Fruit fly (Drosophila melanogaster): ENCODE measurements around the gene ninaA.

ninaA gene

dm6 chr2L:889799-890198 lies 12.7 kb downstream of the ninaA start (continued):
- TF ChIP-seq CG5953 (GFP tag; IDR thresholded peaks at IDR 0.05), result peak; percentile 39; the same call in 1 of the 2 replicates
- no peak for TF ChIP-seq CG13624 (GFP tag; optimal IDR thresholded peaks at IDR 0.05)
- TF ChIP-seq CG3847 (GFP tag; IDR thresholded peaks at IDR 0.05), result peak; percentile 44
- TF ChIP-seq CG13287 (GFP tag; IDR thresholded peaks at IDR 0.05; ENCODE audit: partially characterized antibody), result no peak
- TF ChIP-seq sim (GFP tag; IDR thresholded peaks at IDR 0.05), result no peak
- peak; percentile 46; the same call in 1 of the 2 replicates for TF ChIP-seq CG14014 (GFP tag; IDR thresholded peaks at IDR 0.05)
- 0 out of 2 replicates have a peak, but pooled peaks have one; percentile 29 for TF ChIP-seq Awh (GFP tag; IDR thresholded peaks at IDR 0.05)
- peak; percentile 27; the same call in 1 of the 2 replicates for TF ChIP-seq Ptx1 (GFP tag; IDR thresholded peaks at IDR 0.05)
- TF ChIP-seq stwl (tag; optimal IDR thresholded peaks at IDR 0.05), result no peak
- TF ChIP-seq stc (GFP tag; IDR thresholded peaks at IDR 0.05), result 0 out of 2 replicates have a peak, but pooled peaks have one; percentile 21
- no peak for TF ChIP-seq gce (GFP tag; IDR thresholded peaks at IDR 0.05)
- TF ChIP-seq CG9797 (GFP tag; optimal IDR thresholded peaks at IDR 0.05), result no peak
- TF ChIP-seq Xbp1 (GFP tag; optimal IDR thresholded peaks at IDR 0.05), result peak; percentile 39
- 0 out of 2 replicates have a peak, but pooled peaks have one; percentile 18 for TF ChIP-seq sens-2 (GFP tag; IDR thresholded peaks at IDR 0.05)
- TF ChIP-seq lab (GFP tag; optimal IDR thresholded peaks at IDR 0.05), result peak; percentile 34
- peak; percentile 19 for TF ChIP-seq chn (GFP tag; optimal IDR thresholded peaks at IDR 0.05)
- peak; percentile 45; the same call in 1 of the 2 replicates for TF ChIP-seq CG10366 (GFP tag; IDR thresholded peaks at IDR 0.05)
- TF ChIP-seq CG13775 (GFP tag; optimal IDR thresholded peaks at IDR 0.05), result no peak
- no peak for TF ChIP-seq ato (GFP tag; IDR thresholded peaks at IDR 0.05; ENCODE audit: partially characterized antibody)
- TF ChIP-seq CG8478 (optimal IDR thresholded peaks at IDR 0.05), result no peak
- no peak for TF ChIP-seq ac (GFP tag; optimal IDR thresholded peaks at IDR 0.05)
- peak; percentile 33 for TF ChIP-seq sens (GFP tag)
- 0 out of 2 replicates have a peak, but pooled peaks have one; percentile 9 for TF ChIP-seq crol (GFP tag; IDR thresholded peaks at IDR 0.05)
- TF ChIP-seq dati (GFP tag; IDR thresholded peaks at IDR 0.05), result no peak
- no peak for TF ChIP-seq HmgZ (tag; optimal IDR thresholded peaks at IDR 0.05)
- peak; percentile 54; the same call in 1 of the 2 replicates for TF ChIP-seq Atf6 (GFP tag; IDR thresholded peaks at IDR 0.05)
- peak; percentile 55; the same call in 2 of the 3 replicates for TF ChIP-seq dysf (GFP tag; IDR thresholded peaks at IDR 0.05)
- no peak for TF ChIP-seq CG17361 (GFP tag; IDR thresholded peaks at IDR 0.05)
- no peak for TF ChIP-seq ara (GFP tag; IDR thresholded peaks at IDR 0.05)
- 0 out of 3 replicates have a peak, but pooled peaks have one; percentile 60 for TF ChIP-seq CG11456 (GFP tag; IDR thresholded peaks at IDR 0.05)
- TF ChIP-seq CG8359 (GFP tag; optimal IDR thresholded peaks at IDR 0.05; ENCODE audit: borderline replicate concordance), result no peak
- peak; percentile 8 for TF ChIP-seq abd-A (tag; optimal IDR thresholded peaks at IDR 0.05)
- no peak for TF ChIP-seq Asciz (GFP tag; optimal IDR thresholded peaks at IDR 0.05)
- no peak for TF ChIP-seq zfh2 (GFP tag; optimal IDR thresholded peaks at IDR 0.05)
- TF ChIP-seq zfh1 (GFP tag; IDR thresholded peaks at IDR 0.05), result no peak
- TF ChIP-seq CG1832 (GFP tag; optimal IDR thresholded peaks at IDR 0.05), result no peak
- peak; percentile 26 for TF ChIP-seq CoRest (tag; optimal IDR thresholded peaks at IDR 0.05)
- TF ChIP-seq wek (GFP tag; optimal IDR thresholded peaks at IDR 0.05), result no peak
- TF ChIP-seq CG7357 (GFP tag; IDR thresholded peaks at IDR 0.05), result 0 out of 3 replicates have a peak, but pooled peaks have one; percentile 6
- no peak for TF ChIP-seq CG30431 (GFP tag; optimal IDR thresholded peaks at IDR 0.05)
- TF ChIP-seq CG9437 (GFP tag; optimal IDR thresholded peaks at IDR 0.05), result peak; percentile 18
- TF ChIP-seq CG15269 (tag; optimal IDR thresholded peaks at IDR 0.05), result peak; percentile 54
- TF ChIP-seq CG1529 (GFP tag; optimal IDR thresholded peaks at IDR 0.05), result peak; percentile 21
- no peak for TF ChIP-seq CG3163 (GFP tag; optimal IDR thresholded peaks at IDR 0.05)
- 0 out of 4 replicates have a peak, but pooled peaks have one; percentile 12 for TF ChIP-seq Gug (GFP tag; IDR thresholded peaks at IDR 0.05)
- TF ChIP-seq Bgb (GFP tag; IDR thresholded peaks at IDR 0.05; ENCODE audit: partially characterized antibody), result no peak
- TF ChIP-seq CG30020 (tag; optimal IDR thresholded peaks at IDR 0.05), result no peak
- no peak for TF ChIP-seq caup (GFP tag; optimal IDR thresholded peaks at IDR 0.05; ENCODE audit: severe bottlenecking)
- TF ChIP-seq CG2120 (GFP tag; optimal IDR thresholded peaks at IDR 0.05), result peak; percentile 48
- TF ChIP-seq Vsx1 (GFP tag; optimal IDR thresholded peaks at IDR 0.05), result no peak
- TF ChIP-seq sd (tag; optimal IDR thresholded peaks at IDR 0.05), result peak; percentile 19

Measured in whole organism, embryonic.